Fruit fly (Drosophila melanogaster) whole organism, pupa: ENCODE data around the gene chb.

Source experiments
- CG12605 ChIP-seq: fragments of 200-800 bp; sonication (Bioruptor generic); IDR thresholded peaks from 2 replicates; pipeline ENCODE4 v1.3.6; 2022; ENCODE audit warnings: missing biosample characterization, missing genetic modification characterization
- CG14655 ChIP-seq: fragments of 200-800 bp; sonication (Bioruptor generic); optimal IDR thresholded peaks from 3 replicates; lab custom pipeline; 2017; ENCODE audit warnings: mild to moderate bottlenecking, missing biosample characterization, missing genetic modification reagents, missing genetic modification characterization
- CG17806 ChIP-seq: fragments of 200-800 bp; sonication (Bioruptor generic); optimal IDR thresholded peaks from 2 replicates; lab custom pipeline; 2018; ENCODE audit warnings: missing biosample characterization, mild to moderate bottlenecking, missing genetic modification characterization, moderate library complexity
- Pif1A ChIP-seq: fragments of 200-800 bp; sonication (Bioruptor generic); optimal IDR thresholded peaks from 3 replicates; lab custom pipeline; 2016; ENCODE audit warnings: missing biosample characterization, missing genetic modification characterization
- Pif1B ChIP-seq: fragments of 200-800 bp; sonication (Bioruptor generic); optimal IDR thresholded peaks from 3 replicates; lab custom pipeline; 2016; ENCODE audit warnings: missing biosample characterization, missing genetic modification characterization
- rn ChIP-seq: fragments of 200-800 bp; sonication (Bioruptor generic); IDR thresholded peaks from 2 replicates; pipeline ENCODE4 v1.3.6; 2022; ENCODE audit warnings: missing biosample characterization, missing genetic modification characterization

DNA sequence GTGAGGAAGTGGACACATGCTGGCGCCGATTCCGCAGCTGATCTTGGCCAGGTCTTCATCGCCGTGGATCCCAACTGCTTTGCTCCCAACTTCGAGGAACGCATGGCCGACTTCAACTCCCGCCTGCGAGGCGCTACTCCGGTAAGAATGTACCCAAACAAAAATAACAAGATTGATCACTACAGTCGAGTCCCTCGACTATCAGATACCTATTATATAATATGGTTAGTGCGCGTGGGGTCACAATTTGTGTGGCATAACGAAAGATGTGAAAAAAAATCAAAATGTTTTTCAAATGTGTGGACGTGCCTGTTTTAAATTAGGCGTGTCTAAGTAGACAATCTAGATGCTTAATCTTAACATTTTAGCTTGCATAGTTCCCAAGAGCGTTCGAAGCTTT, 33.8 kb downstream of the chb start:
- no peak for TF ChIP-seq CG14655
- no peak for TF ChIP-seq CG12605 (GFP tag; lab: Robert Waterston, UW)
- TF ChIP-seq Pif1B, result no peak
- no peak for TF ChIP-seq Pif1A (GFP tag; lab: Kevin White, UChicago)
- TF ChIP-seq rn (GFP tag; lab: Robert Waterston, UW), result no peak
- no peak for TF ChIP-seq CG17806 (tag; lab: Kevin White, UChicago)
